Worm (Caenorhabditis elegans): ENCODE results near the gene F19B10.3.

DNA sequence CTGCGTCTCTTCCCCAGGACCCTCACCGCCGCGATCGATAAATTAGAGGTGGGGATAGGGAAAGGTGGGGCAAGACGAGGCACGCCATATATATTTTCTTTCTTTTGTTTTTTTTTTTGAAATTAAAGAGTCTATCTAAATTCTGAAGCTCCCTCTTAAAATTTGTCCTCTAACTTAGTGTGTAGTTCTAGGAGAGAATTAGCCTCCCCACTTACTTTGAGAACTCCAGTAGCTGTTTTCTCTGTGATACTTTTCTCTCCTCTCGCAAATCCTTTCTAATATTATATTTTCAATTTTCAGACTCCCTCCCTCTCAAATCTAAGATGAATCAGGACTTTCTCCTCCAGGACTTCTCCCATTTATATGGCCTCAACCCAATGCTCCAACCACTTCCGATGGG, 42.6 kb upstream of the F19B10.3 start, which contains the start of gene M151.7:
- no peak for TF ChIP-seq lin-13 (tag; optimal IDR thresholded peaks at IDR 0.05)
- no peak for TF ChIP-seq nhr-28 (tag; optimal IDR thresholded peaks at IDR 0.05)
- no peak for TF ChIP-seq ces-1 (GFP tag; optimal IDR thresholded peaks at IDR 0.05)
- no peak for TF ChIP-seq nhr-237 (tag; optimal IDR thresholded peaks at IDR 0.05)
